Fruit fly (Drosophila melanogaster): ENCODE measurements around the gene RpL34a.

The RpL34a gene

DNA sequence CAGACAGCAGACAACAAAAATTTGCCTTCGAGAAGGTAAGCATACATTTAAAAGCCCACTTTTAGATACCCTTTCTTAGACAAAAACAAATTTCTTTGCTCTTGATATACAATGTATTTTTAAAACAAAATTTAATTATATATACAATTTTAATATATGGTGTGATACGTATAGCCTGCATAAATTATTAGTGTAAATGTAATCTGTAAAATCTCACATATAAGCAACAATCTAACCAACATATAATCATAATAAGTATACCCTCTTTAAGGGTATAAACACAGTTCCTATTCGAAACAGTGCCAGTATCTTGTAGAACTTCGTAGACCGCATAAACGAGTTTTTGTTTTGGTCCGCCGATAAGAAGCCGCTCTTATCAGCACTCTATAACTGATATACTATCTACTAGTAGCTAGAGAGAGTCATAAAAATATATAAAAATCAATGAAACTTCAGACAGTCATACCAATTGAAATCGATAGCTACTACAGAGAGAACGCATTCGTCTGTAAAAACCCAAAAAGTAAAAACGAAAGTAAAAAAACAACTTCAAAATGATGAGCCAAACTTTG is 44.7 kb downstream of the RpL34a start, which contains the start of gene Kaz-m1 (continued):
- peak; percentile 42 for TF ChIP-seq CG4424 (GFP tag; optimal IDR thresholded peaks at IDR 0.05)
- no peak for TF ChIP-seq bab2 (GFP tag; optimal IDR thresholded peaks at IDR 0.05)
- TF ChIP-seq CG10979 (tag; optimal IDR thresholded peaks at IDR 0.05): peak; percentile 79
- TF ChIP-seq Rfx (GFP tag; IDR thresholded peaks at IDR 0.05): peak; percentile 42; the same call in 1 of the 2 replicates
- no peak for TF ChIP-seq CG11696 (GFP tag; IDR thresholded peaks at IDR 0.05)
- peak; percentile 82 for TF ChIP-seq gem (tag; optimal IDR thresholded peaks at IDR 0.05)
- TF ChIP-seq Hsf (GFP tag; optimal IDR thresholded peaks at IDR 0.05): no peak
- no peak for TF ChIP-seq CG16815 (GFP tag; optimal IDR thresholded peaks at IDR 0.05)
- TF ChIP-seq CG4360 (GFP tag; IDR thresholded peaks at IDR 0.05): no peak
- TF ChIP-seq CG12071 (GFP tag; optimal IDR thresholded peaks at IDR 0.05): no peak
- peak; percentile 22 for TF ChIP-seq CG6254 (GFP tag; optimal IDR thresholded peaks at IDR 0.05)
- no peak for TF ChIP-seq CG12299 (tag; optimal IDR thresholded peaks at IDR 0.05)
- no peak for TF ChIP-seq chn (GFP tag; optimal IDR thresholded peaks at IDR 0.05)
- no peak for TF ChIP-seq da (GFP tag; optimal IDR thresholded peaks at IDR 0.05)
- no peak for TF ChIP-seq TFAM (GFP tag; optimal IDR thresholded peaks at IDR 0.05)
- TF ChIP-seq Abd-B (GFP tag; optimal IDR thresholded peaks at IDR 0.05): no peak
- TF ChIP-seq CG8765 (GFP tag; IDR thresholded peaks at IDR 0.05): no peak
- no peak for TF ChIP-seq CG11723 (GFP tag; optimal IDR thresholded peaks at IDR 0.05)
- TF ChIP-seq fd3F (GFP tag; optimal IDR thresholded peaks at IDR 0.05): peak; percentile 15
- peak; percentile 73 for TF ChIP-seq Xrp1 (GFP tag; IDR thresholded peaks at IDR 0.05)
- peak; percentile 17; the same call in 1 of the 3 replicates for TF ChIP-seq B-H1 (GFP tag; IDR thresholded peaks at IDR 0.05)
- TF ChIP-seq ro (GFP tag; IDR thresholded peaks at IDR 0.05): no peak
- TF ChIP-seq CG4404 (GFP tag; IDR thresholded peaks at IDR 0.05): no peak
- TF ChIP-seq CG7987 (GFP tag; optimal IDR thresholded peaks at IDR 0.05): no peak
- TF ChIP-seq CG13775 (GFP tag; optimal IDR thresholded peaks at IDR 0.05): peak; percentile 7
- TF ChIP-seq nerfin-2 (GFP tag; IDR thresholded peaks at IDR 0.05; ENCODE audit: partially characterized antibody): no peak
- peak in 1 of 3 experiments; percentile 73 for TF ChIP-seq lola (GFP tag; optimal IDR thresholded peaks at IDR 0.05)
- peak; percentile 51 for TF ChIP-seq CG15696 (tag; optimal IDR thresholded peaks at IDR 0.05)
- no peak for TF ChIP-seq CG7963 (GFP tag; IDR thresholded peaks at IDR 0.05; ENCODE audit: partially characterized antibody)
- no peak for TF ChIP-seq mld (GFP tag; IDR thresholded peaks at IDR 0.05; ENCODE audit: partially characterized antibody)
- no peak for TF ChIP-seq Jarid2 (GFP tag; optimal IDR thresholded peaks at IDR 0.05)
- no peak for TF ChIP-seq CG14667 (GFP tag; IDR thresholded peaks at IDR 0.05)
- TF ChIP-seq pum (GFP tag; optimal IDR thresholded peaks at IDR 0.05): no peak
- no peak for TF ChIP-seq CG6654 (GFP tag; optimal IDR thresholded peaks at IDR 0.05)
- TF ChIP-seq otp (GFP tag; IDR thresholded peaks at IDR 0.05): no peak
- peak; percentile 79 for TF ChIP-seq CG31441 (GFP tag; IDR thresholded peaks at IDR 0.05)
- no peak for TF ChIP-seq Kr (GFP tag; optimal IDR thresholded peaks at IDR 0.05)
- no peak for TF ChIP-seq CG8944 (GFP tag; optimal IDR thresholded peaks at IDR 0.05)
- TF ChIP-seq twi (tag; optimal IDR thresholded peaks at IDR 0.05): no peak
- no peak for TF ChIP-seq mam (GFP tag; optimal IDR thresholded peaks at IDR 0.05)
- peak in 1 of 2 experiments; percentile 66 for TF ChIP-seq Hr51 (GFP tag; optimal IDR thresholded peaks at IDR 0.05)
- peak; percentile 6 for TF ChIP-seq B-H2 (GFP tag; optimal IDR thresholded peaks at IDR 0.05)
- no peak for TF ChIP-seq CG18011 (GFP tag; optimal IDR thresholded peaks at IDR 0.05)
- no peak for TF ChIP-seq sima (GFP tag; optimal IDR thresholded peaks at IDR 0.05)
- no peak for TF ChIP-seq Dp (GFP tag; optimal IDR thresholded peaks at IDR 0.05)
- TF ChIP-seq az2 (GFP tag; optimal IDR thresholded peaks at IDR 0.05): peak; percentile 19
- no peak for TF ChIP-seq croc (GFP tag; conservative IDR thresholded peaks at IDR 0.05)
- no peak for TF ChIP-seq Max (GFP tag; optimal IDR thresholded peaks at IDR 0.05)
- TF ChIP-seq pnt (GFP tag; optimal IDR thresholded peaks at IDR 0.05): no peak
- no peak for TF ChIP-seq zen2 (GFP tag; IDR thresholded peaks at IDR 0.05; ENCODE audit: partially characterized antibody)
